Comparison of ENCODE assay signal across 1 fruit fly cellular context in the genomic region with DNA sequence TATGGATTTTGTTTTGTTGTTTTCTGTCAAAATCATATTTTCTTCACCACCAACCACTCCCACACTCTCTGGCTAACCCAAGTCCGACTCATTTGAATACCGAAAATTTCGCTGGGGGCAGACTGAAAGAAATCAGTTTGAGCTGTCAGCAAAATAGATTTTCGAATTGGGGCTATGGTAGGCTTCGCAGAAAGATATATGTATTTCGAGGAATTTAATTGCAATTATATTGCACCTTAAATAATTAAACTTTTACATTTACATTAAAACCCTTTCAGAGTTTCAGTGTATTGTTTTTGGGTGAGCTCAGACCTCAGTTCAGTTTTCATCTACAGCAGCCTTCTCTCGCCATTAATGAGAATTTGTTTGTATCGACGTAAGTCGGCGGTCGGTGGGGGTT.
TF ChIP-seq lines count a peak whose summit lies in the region.

No protein-coding gene starts in this region.

TF ChIP-seq in whole organism, embryonic, 481 proteins besides CTCF, POLR2A, EP300 and RAD21 (continued from another document and continues in another):
- no peak for TF ChIP-seq CG15073 (GFP tag; optimal IDR thresholded peaks at IDR 0.05; lab: Kevin White, UChicago)
- no peak for TF ChIP-seq nerfin-2 (GFP tag; IDR thresholded peaks at IDR 0.05; lab: Robert Waterston, UW; ENCODE audit: partially characterized antibody)
- peak; percentile 0 for TF ChIP-seq Vsx1 (GFP tag; optimal IDR thresholded peaks at IDR 0.05; lab: Kevin White, UChicago)
- peak; percentile 27; the same call in 1 of the 2 replicates for TF ChIP-seq onecut (GFP tag; IDR thresholded peaks at IDR 0.05; lab: Robert Waterston, UW)
- no peak for TF ChIP-seq Ravus (GFP tag; IDR thresholded peaks at IDR 0.05; lab: Robert Waterston, UW)
- TF ChIP-seq gro (GFP tag; optimal IDR thresholded peaks at IDR 0.05; lab: Kevin White, UChicago), result no peak
- no peak for TF ChIP-seq Elba2 (GFP tag; optimal IDR thresholded peaks at IDR 0.05; lab: Kevin White, UChicago)
- TF ChIP-seq Ssrp (tag; optimal IDR thresholded peaks at IDR 0.05; lab: Kevin White, UChicago), result peak; percentile 26
- no peak; the same call in 1 of the 2 replicates for TF ChIP-seq Rfx (GFP tag; IDR thresholded peaks at IDR 0.05; lab: Robert Waterston, UW)
- peak; percentile 38 for TF ChIP-seq oc (tag; optimal IDR thresholded peaks at IDR 0.05; lab: Kevin White, UChicago)
- TF ChIP-seq bowl (GFP tag; IDR thresholded peaks at IDR 0.05; lab: Robert Waterston, UW), result no peak
- TF ChIP-seq Deaf1 (tag; optimal IDR thresholded peaks at IDR 0.05; lab: Kevin White, UChicago), result peak; percentile 42
- 0 out of 3 replicates have a peak, but pooled peaks have one; percentile 53 for TF ChIP-seq gce (GFP tag; IDR thresholded peaks at IDR 0.05; lab: Robert Waterston, UW)
- TF ChIP-seq tin (GFP tag; optimal IDR thresholded peaks at IDR 0.05; lab: Kevin White, UChicago), result peak; percentile 59
- TF ChIP-seq CG11504 (tag; optimal IDR thresholded peaks at IDR 0.05; lab: Kevin White, UChicago), result peak; percentile 71
- peak; percentile 37; the same call in 1 of the 2 replicates for TF ChIP-seq ara (GFP tag; IDR thresholded peaks at IDR 0.05; lab: Robert Waterston, UW)
- TF ChIP-seq pb (GFP tag; optimal IDR thresholded peaks at IDR 0.05; lab: Kevin White, UChicago), result no peak
- 0 out of 2 replicates have a peak, but pooled peaks have one; percentile 32 for TF ChIP-seq CG4730 (GFP tag; IDR thresholded peaks at IDR 0.05; lab: Robert Waterston, UW)
- TF ChIP-seq nmo (GFP tag; optimal IDR thresholded peaks at IDR 0.05; lab: Kevin White, UChicago), result peak; percentile 52
- no peak for TF ChIP-seq usp (GFP tag; optimal IDR thresholded peaks at IDR 0.05; lab: Kevin White, UChicago)
- peak; percentile 44 for TF ChIP-seq CG6813 (GFP tag; optimal IDR thresholded peaks at IDR 0.05; lab: Kevin White, UChicago)
- TF ChIP-seq Fer3 (tag; optimal IDR thresholded peaks at IDR 0.05; lab: Kevin White, UChicago), result peak; percentile 61
- TF ChIP-seq br (optimal IDR thresholded peaks at IDR 0.05; lab: Kevin White, UChicago), result no peak
- TF ChIP-seq sna (GFP tag; IDR thresholded peaks at IDR 0.05; lab: Robert Waterston, UW; ENCODE audit: partially characterized antibody), result no peak
- peak; percentile 48 for TF ChIP-seq CG12299 (tag; optimal IDR thresholded peaks at IDR 0.05; lab: Kevin White, UChicago)
- TF ChIP-seq Lim3 (GFP tag; IDR thresholded peaks at IDR 0.05; lab: Robert Waterston, UW), result no peak
- TF ChIP-seq CG10565 (GFP tag; optimal IDR thresholded peaks at IDR 0.05; lab: Kevin White, UChicago), result no peak
- no peak for TF ChIP-seq mirr (GFP tag; optimal IDR thresholded peaks at IDR 0.05; lab: Kevin White, UChicago)
- TF ChIP-seq lola (GFP tag; optimal IDR thresholded peaks at IDR 0.05; lab: Kevin White, UChicago), result peak in 1 of 3 experiments; percentile 32
- TF ChIP-seq MESR4 (GFP tag; optimal IDR thresholded peaks at IDR 0.05; lab: Kevin White, UChicago), result no peak
- peak; percentile 57 for TF ChIP-seq CoRest (tag; optimal IDR thresholded peaks at IDR 0.05; lab: Kevin White, UChicago)
- no peak for TF ChIP-seq B-H2 (GFP tag; optimal IDR thresholded peaks at IDR 0.05; lab: Kevin White, UChicago)
- peak; percentile 58 for TF ChIP-seq CG6689 (GFP tag; IDR thresholded peaks at IDR 0.05; lab: Robert Waterston, UW)
- TF ChIP-seq ken (GFP tag; IDR thresholded peaks at IDR 0.05; lab: Robert Waterston, UW), result peak; percentile 45; the same call in 1 of the 3 replicates
- TF ChIP-seq z (GFP tag; IDR thresholded peaks at IDR 0.05; lab: Robert Waterston, UW), result no peak
- no peak for TF ChIP-seq MBD-R2 (GFP tag; IDR thresholded peaks at IDR 0.05; lab: Robert Waterston, UW)
- TF ChIP-seq trem (tag; optimal IDR thresholded peaks at IDR 0.05; lab: Kevin White, UChicago), result no peak
- TF ChIP-seq CG18764 (GFP tag; optimal IDR thresholded peaks at IDR 0.05; lab: Kevin White, UChicago), result no peak
- TF ChIP-seq HmgD (GFP tag; optimal IDR thresholded peaks at IDR 0.05; lab: Kevin White, UChicago), result no peak
- no peak for TF ChIP-seq Bgb (GFP tag; IDR thresholded peaks at IDR 0.05; lab: Robert Waterston, UW; ENCODE audit: partially characterized antibody)
- peak; percentile 8 for TF ChIP-seq Atf3 (GFP tag; optimal IDR thresholded peaks at IDR 0.05; lab: Kevin White, UChicago)
- TF ChIP-seq Trl (optimal IDR thresholded peaks at IDR 0.05; lab: Kevin White, UChicago), result no peak
- peak; percentile 59 for TF ChIP-seq Trl (GFP tag; optimal IDR thresholded peaks at IDR 0.05; lab: Kevin White, UChicago)
- peak; percentile 29; the same call in 1 of the 3 replicates for TF ChIP-seq CG7357 (GFP tag; IDR thresholded peaks at IDR 0.05; lab: Robert Waterston, UW)
- peak; percentile 56 for TF ChIP-seq CG10979 (tag; optimal IDR thresholded peaks at IDR 0.05; lab: Kevin White, UChicago)
- peak; percentile 26; the same call in 1 of the 3 replicates for TF ChIP-seq CG11695 (GFP tag; IDR thresholded peaks at IDR 0.05; lab: Robert Waterston, UW)
- no peak for TF ChIP-seq bbx (GFP tag; IDR thresholded peaks at IDR 0.05; lab: Robert Waterston, UW; ENCODE audit: partially characterized antibody)
- peak; percentile 5 for TF ChIP-seq CG8281 (tag; optimal IDR thresholded peaks at IDR 0.05; lab: Kevin White, UChicago)
- no peak for TF ChIP-seq CG12236 (GFP tag; optimal IDR thresholded peaks at IDR 0.05; lab: Kevin White, UChicago)
- peak; percentile 49 for TF ChIP-seq ttk (GFP tag; IDR thresholded peaks at IDR 0.05; lab: Robert Waterston, UW)
- TF ChIP-seq CG15479 (GFP tag; optimal IDR thresholded peaks at IDR 0.05; lab: Kevin White, UChicago), result no peak
- 0 out of 2 replicates have a peak, but pooled peaks have one; percentile 25 for TF ChIP-seq ssp (GFP tag; IDR thresholded peaks at IDR 0.05; lab: Robert Waterston, UW)
- TF ChIP-seq yki (optimal IDR thresholded peaks at IDR 0.05; lab: Kevin White, UChicago), result no peak
- TF ChIP-seq hbn (GFP tag; IDR thresholded peaks at IDR 0.05; lab: Robert Waterston, UW; ENCODE audit: partially characterized antibody), result no peak
- no peak for TF ChIP-seq sd (tag; optimal IDR thresholded peaks at IDR 0.05; lab: Kevin White, UChicago)
- no peak for TF ChIP-seq Abd-B (GFP tag; optimal IDR thresholded peaks at IDR 0.05; lab: Kevin White, UChicago)
- TF ChIP-seq CG14050 (GFP tag; IDR thresholded peaks at IDR 0.05; lab: Robert Waterston, UW), result peak; percentile 34; the same call in 1 of the 3 replicates
- TF ChIP-seq chn (GFP tag; optimal IDR thresholded peaks at IDR 0.05; lab: Kevin White, UChicago), result peak; percentile 28
- TF ChIP-seq eyg (GFP tag; optimal IDR thresholded peaks at IDR 0.05; lab: Kevin White, UChicago), result no peak
- TF ChIP-seq Opbp (GFP tag; IDR thresholded peaks at IDR 0.05; lab: Robert Waterston, UW; ENCODE audit: partially characterized antibody), result no peak
- peak; percentile 17 for TF ChIP-seq CG2202 (tag; optimal IDR thresholded peaks at IDR 0.05; lab: Kevin White, UChicago)
- no peak for TF ChIP-seq Lpt (GFP tag; optimal IDR thresholded peaks at IDR 0.05; lab: Kevin White, UChicago)
- TF ChIP-seq jigr1 (GFP tag; IDR thresholded peaks at IDR 0.05; lab: Robert Waterston, UW), result no peak
- peak; percentile 58 for TF ChIP-seq CG13424 (tag; optimal IDR thresholded peaks at IDR 0.05; lab: Kevin White, UChicago)
- peak; percentile 39 for TF ChIP-seq ewg (GFP tag; optimal IDR thresholded peaks at IDR 0.05; lab: Kevin White, UChicago)
- TF ChIP-seq CG3281 (GFP tag; optimal IDR thresholded peaks at IDR 0.05; lab: Kevin White, UChicago), result peak; percentile 41
- peak; percentile 41 for TF ChIP-seq CG13775 (GFP tag; optimal IDR thresholded peaks at IDR 0.05; lab: Kevin White, UChicago)
- TF ChIP-seq CG4404 (GFP tag; IDR thresholded peaks at IDR 0.05; lab: Robert Waterston, UW), result no peak
- TF ChIP-seq CG6654 (GFP tag; optimal IDR thresholded peaks at IDR 0.05; lab: Kevin White, UChicago), result no peak
- no peak for TF ChIP-seq CG14965 (GFP tag; optimal IDR thresholded peaks at IDR 0.05; lab: Kevin White, UChicago; ENCODE audit: borderline replicate concordance)
- 0 out of 2 replicates have a peak, but pooled peaks have one; percentile 15 for TF ChIP-seq CG10321 (GFP tag; IDR thresholded peaks at IDR 0.05; lab: Robert Waterston, UW)
- no peak for TF ChIP-seq CG16813 (GFP tag; IDR thresholded peaks at IDR 0.05; lab: Robert Waterston, UW; ENCODE audit: partially characterized antibody)
- TF ChIP-seq Hmx (GFP tag; optimal IDR thresholded peaks at IDR 0.05; lab: Kevin White, UChicago), result no peak
- no peak for TF ChIP-seq bigmax (GFP tag; optimal IDR thresholded peaks at IDR 0.05; lab: Kevin White, UChicago)
- TF ChIP-seq CG7745 (tag; optimal IDR thresholded peaks at IDR 0.05; lab: Kevin White, UChicago), result no peak
- no peak for TF ChIP-seq al (GFP tag; IDR thresholded peaks at IDR 0.05; lab: Robert Waterston, UW)
- TF ChIP-seq CG12391 (tag; optimal IDR thresholded peaks at IDR 0.05; lab: Kevin White, UChicago), result peak; percentile 68
- no peak for TF ChIP-seq CG10543 (GFP tag; optimal IDR thresholded peaks at IDR 0.05; lab: Kevin White, UChicago)
- TF ChIP-seq slp2 (GFP tag; optimal IDR thresholded peaks at IDR 0.05; lab: Kevin White, UChicago), result no peak
- TF ChIP-seq wdn (GFP tag; IDR thresholded peaks at IDR 0.05; lab: Robert Waterston, UW), result no peak
- TF ChIP-seq CG8388 (GFP tag; optimal IDR thresholded peaks at IDR 0.05; lab: Kevin White, UChicago), result peak; percentile 50
- TF ChIP-seq H2.0 (GFP tag; IDR thresholded peaks at IDR 0.05; lab: Robert Waterston, UW), result 0 out of 2 replicates have a peak, but pooled peaks have one; percentile 43
- TF ChIP-seq Xbp1 (GFP tag; optimal IDR thresholded peaks at IDR 0.05; lab: Kevin White, UChicago), result peak; percentile 60
- no peak for TF ChIP-seq CG42726 (GFP tag; IDR thresholded peaks at IDR 0.05; lab: Robert Waterston, UW; ENCODE audit: partially characterized antibody)
- no peak for TF ChIP-seq ash1 (GFP tag; optimal IDR thresholded peaks at IDR 0.05; lab: Kevin White, UChicago)
- TF ChIP-seq CG34422 (GFP tag; IDR thresholded peaks at IDR 0.05; lab: Robert Waterston, UW), result peak; percentile 50; the same call in 1 of the 3 replicates
- TF ChIP-seq CG6683 (GFP tag; optimal IDR thresholded peaks at IDR 0.05; lab: Kevin White, UChicago), result no peak
- no peak for TF ChIP-seq Jarid2 (GFP tag; optimal IDR thresholded peaks at IDR 0.05; lab: Kevin White, UChicago)
- peak; percentile 17 for TF ChIP-seq Mad (GFP tag; optimal IDR thresholded peaks at IDR 0.05; lab: Kevin White, UChicago)
- peak; percentile 20 for TF ChIP-seq CG12071 (GFP tag; optimal IDR thresholded peaks at IDR 0.05; lab: Kevin White, UChicago)
- peak; percentile 7 for TF ChIP-seq dm (GFP tag; optimal IDR thresholded peaks at IDR 0.05; lab: Kevin White, UChicago)
- peak; percentile 23 for TF ChIP-seq CG2875 (GFP tag; optimal IDR thresholded peaks at IDR 0.05; lab: Kevin White, UChicago)
- TF ChIP-seq CG33557 (GFP tag; optimal IDR thresholded peaks at IDR 0.05; lab: Kevin White, UChicago), result peak; percentile 11
- TF ChIP-seq Sox102F (GFP tag; optimal IDR thresholded peaks at IDR 0.05; lab: Kevin White, UChicago), result peak; percentile 64
- no peak for TF ChIP-seq disco-r (GFP tag; optimal IDR thresholded peaks at IDR 0.05; lab: Kevin White, UChicago)
- peak; percentile 43 for TF ChIP-seq CG9817 (tag; optimal IDR thresholded peaks at IDR 0.05; lab: Kevin White, UChicago)
- no peak for TF ChIP-seq Spps (tag; optimal IDR thresholded peaks at IDR 0.05; lab: Kevin White, UChicago)
- no peak for TF ChIP-seq HLHmδ (GFP tag; optimal IDR thresholded peaks at IDR 0.05; lab: Kevin White, UChicago)
- TF ChIP-seq CG1024 (GFP tag; IDR thresholded peaks at IDR 0.05; lab: Robert Waterston, UW), result peak; percentile 29; the same call in 1 of the 2 replicates
- peak; percentile 41 for TF ChIP-seq caup (GFP tag; optimal IDR thresholded peaks at IDR 0.05; lab: Kevin White, UChicago; ENCODE audit: severe bottlenecking)
- TF ChIP-seq CG9797 (GFP tag; optimal IDR thresholded peaks at IDR 0.05; lab: Kevin White, UChicago), result no peak
- no peak for TF ChIP-seq lbe (GFP tag; optimal IDR thresholded peaks at IDR 0.05; lab: Kevin White, UChicago)
- TF ChIP-seq TFAM (GFP tag; optimal IDR thresholded peaks at IDR 0.05; lab: Kevin White, UChicago), result no peak
- peak; percentile 75 for TF ChIP-seq Hmr (GFP tag; optimal IDR thresholded peaks at IDR 0.05; lab: Kevin White, UChicago)
- no peak for TF ChIP-seq sima (GFP tag; optimal IDR thresholded peaks at IDR 0.05; lab: Kevin White, UChicago)
- TF ChIP-seq toy (GFP tag; IDR thresholded peaks at IDR 0.05; lab: Robert Waterston, UW), result no peak
- TF ChIP-seq CrebB (tag; optimal IDR thresholded peaks at IDR 0.05; lab: Kevin White, UChicago), result peak; percentile 15
- peak; percentile 18 for TF ChIP-seq tup (GFP tag; optimal IDR thresholded peaks at IDR 0.05; lab: Kevin White, UChicago)
- no peak for TF ChIP-seq dan (GFP tag; IDR thresholded peaks at IDR 0.05; lab: Robert Waterston, UW)
- no peak for TF ChIP-seq Doc3 (GFP tag; IDR thresholded peaks at IDR 0.05; lab: Robert Waterston, UW; ENCODE audit: partially characterized antibody)
- TF ChIP-seq CG11560 (tag; IDR thresholded peaks at IDR 0.05; lab: Robert Waterston, UW), result no peak
- TF ChIP-seq CG5953 (GFP tag; IDR thresholded peaks at IDR 0.05; lab: Robert Waterston, UW), result no peak; the same call in 1 of the 2 replicates
- TF ChIP-seq mam (GFP tag; optimal IDR thresholded peaks at IDR 0.05; lab: Kevin White, UChicago), result peak; percentile 57
- peak; percentile 26 for TF ChIP-seq CG9609 (GFP tag; optimal IDR thresholded peaks at IDR 0.05; lab: Kevin White, UChicago)
- TF ChIP-seq CG1603 (tag; optimal IDR thresholded peaks at IDR 0.05; lab: Kevin White, UChicago), result peak; percentile 67
- TF ChIP-seq grn (GFP tag; optimal IDR thresholded peaks at IDR 0.05; lab: Kevin White, UChicago), result no peak
- no peak for TF ChIP-seq insv (GFP tag; optimal IDR thresholded peaks at IDR 0.05; lab: Kevin White, UChicago)
- no peak for TF ChIP-seq knrl (GFP tag; IDR thresholded peaks at IDR 0.05; lab: Robert Waterston, UW; ENCODE audit: partially characterized antibody)
- TF ChIP-seq CG3838 (GFP tag; optimal IDR thresholded peaks at IDR 0.05; lab: Kevin White, UChicago), result no peak
- peak; percentile 44; the same call in 1 of the 2 replicates for TF ChIP-seq E2f1 (GFP tag; IDR thresholded peaks at IDR 0.05; lab: Robert Waterston, UW)
- TF ChIP-seq amos (GFP tag; IDR thresholded peaks at IDR 0.05; lab: Robert Waterston, UW; ENCODE audit: partially characterized antibody), result no peak
- peak; percentile 51 for TF ChIP-seq CG17385 (GFP tag; optimal IDR thresholded peaks at IDR 0.05; lab: Kevin White, UChicago)
- no peak for TF ChIP-seq vfl (GFP tag; optimal IDR thresholded peaks at IDR 0.05; lab: Kevin White, UChicago)
- peak; percentile 10 for TF ChIP-seq CG16815 (GFP tag; optimal IDR thresholded peaks at IDR 0.05; lab: Kevin White, UChicago)
- peak; percentile 65 for TF ChIP-seq Awh (GFP tag; IDR thresholded peaks at IDR 0.05; lab: Robert Waterston, UW)
